Worm (Caenorhabditis elegans) whole organism, L3 larva: Measurements from ENCODE around the gene C28H8.7.
A peak's percentile ranks its signal among the peaks of the same experiment; 100 is the strongest.

Experiments used
- R02D3.7 ChIP-seq: fragments of 150-350 bp; optimal IDR thresholded peaks from 2 replicates; lab custom pipeline; 2014; ENCODE audit warnings: missing biosample characterization, missing genetic modification characterization
- aly-2 ChIP-seq: fragments of 150-350 bp; optimal IDR thresholded peaks from 2 replicates; lab custom pipeline; 2014; ENCODE audit warnings: missing biosample characterization, missing genetic modification characterization
- ama-1 ChIP-seq: fragments of 150-350 bp; optimal IDR thresholded peaks from 2 replicates; lab custom pipeline; 2018
- lin-15B ChIP-seq: fragments of 150-350 bp; optimal IDR thresholded peaks from 2 replicates; lab custom pipeline; 2014; ENCODE audit warnings: missing biosample characterization, missing genetic modification characterization
- nhr-11 ChIP-seq: fragments of 150-350 bp; optimal IDR thresholded peaks from 2 replicates; lab custom pipeline; 2014; ENCODE audit warnings: missing biosample characterization, missing genetic modification characterization
- pqm-1 ChIP-seq: fragments of 150-350 bp; optimal IDR thresholded peaks from 2 replicates; lab custom pipeline; 2017; ENCODE audit warnings: missing biosample characterization, missing genetic modification characterization, inconsistent platforms
- sea-2 ChIP-seq: fragments of 150-350 bp; sonication (generic microtip); optimal IDR thresholded peaks from 4 replicates; lab custom pipeline; 2014; ENCODE audit warnings: missing biosample characterization, missing genetic modification reagents, missing genetic modification characterization
- skn-1 ChIP-seq: fragments of 150-350 bp; optimal IDR thresholded peaks from 2 replicates; lab custom pipeline; 2014; ENCODE audit warnings: missing biosample characterization, missing genetic modification characterization

DNA sequence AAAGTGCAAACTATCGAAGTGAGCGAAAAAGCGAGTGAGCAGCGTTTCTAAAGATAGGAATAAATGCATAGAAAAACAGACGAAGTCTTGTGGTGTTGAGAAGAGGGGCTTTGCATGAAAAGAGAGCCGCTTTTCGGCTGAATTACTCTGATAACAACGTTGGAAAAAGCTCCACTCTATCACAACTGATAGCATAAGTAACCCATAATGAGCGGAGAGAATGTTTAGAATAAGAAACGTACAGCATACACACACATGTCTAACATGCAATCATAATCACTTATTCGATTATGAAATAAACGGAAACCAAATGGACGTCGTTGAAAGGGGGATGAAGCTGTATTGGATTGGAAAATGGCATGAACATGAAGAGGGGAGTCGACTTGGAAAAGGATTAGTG is 46.5 kb downstream of the C28H8.7 start:
- TF ChIP-seq ama-1 (lab: Kevin White, UChicago) (no peak), R02D3.7 (tag; lab: Kevin White, UChicago) (no peak), lin-15B (tag; lab: Kevin White, UChicago) (no peak), aly-2 (tag; lab: Kevin White, UChicago) (no peak), skn-1 (no peak), nhr-11 (tag; lab: Kevin White, UChicago) (no peak), sea-2 (GFP tag; lab: Kevin White, UChicago) (no peak), pqm-1 (tag; lab: Kevin White, UChicago) (peak; percentile 61)
